Worm (Caenorhabditis elegans) whole organism, L3 larva: ENCODE data around the gene brp-1.
A peak's percentile ranks its signal among the peaks of the same experiment; 100 is the strongest.

ENCODE experiments used
- R02D3.7 ChIP-seq: fragments of 150-350 bp; optimal IDR thresholded peaks from 2 replicates; lab custom pipeline; 2014; ENCODE audit warnings: missing biosample characterization, missing genetic modification characterization
- aly-2 ChIP-seq: fragments of 150-350 bp; optimal IDR thresholded peaks from 2 replicates; lab custom pipeline; 2014; ENCODE audit warnings: missing biosample characterization, missing genetic modification characterization
- ama-1 ChIP-seq: fragments of 150-350 bp; optimal IDR thresholded peaks from 2 replicates; lab custom pipeline; 2018
- ceh-16 ChIP-seq: sonication (generic microtip); optimal IDR thresholded peaks from 2 replicates; lab custom pipeline; 2017; ENCODE audit warnings: missing biosample characterization, missing genetic modification characterization
- ceh-28 ChIP-seq: fragments of 150-350 bp; optimal IDR thresholded peaks from 2 replicates; lab custom pipeline; 2014; ENCODE audit warnings: missing biosample characterization, missing genetic modification reagents, missing genetic modification characterization
- ceh-82 ChIP-seq: fragments of 150-350 bp; optimal IDR thresholded peaks from 2 replicates; lab custom pipeline; 2014; ENCODE audit warnings: missing biosample characterization, missing genetic modification characterization
- ceh-9 ChIP-seq: sonication (generic microtip); optimal IDR thresholded peaks from 2 replicates; lab custom pipeline; 2018; ENCODE audit warnings: missing biosample characterization, missing genetic modification characterization
- egl-27 ChIP-seq: sonication (generic microtip); optimal IDR thresholded peaks from 4 replicates; lab custom pipeline; 2017; ENCODE audit warnings: missing biosample characterization, missing genetic modification reagents, missing genetic modification characterization
- elt-1 ChIP-seq: fragments of 150-350 bp; optimal IDR thresholded peaks from 2 replicates; lab custom pipeline; 2014; ENCODE audit warnings: missing biosample characterization, missing genetic modification characterization
- elt-2 ChIP-seq: sonication (generic microtip); optimal IDR thresholded peaks from 2 replicates; lab custom pipeline; 2016; ENCODE audit warnings: missing genetic modification reagents, mild to moderate bottlenecking, missing genetic modification characterization, missing compliant biosample characterization
- elt-3 ChIP-seq, 3 experiments: fragments of 150-350 bp in 1 of 3; sonication (generic microtip) in 2 of 3; optimal IDR thresholded peaks; 2 replicates in 2 of 3; 4 replicates in 1 of 3; lab custom pipeline; 2014 to 2017; ENCODE audit warnings: missing biosample characterization in 3 of 3, missing genetic modification characterization in 3 of 3
- eor-1 ChIP-seq, 2 experiments: fragments of 150-350 bp; optimal IDR thresholded peaks; 2 replicates each; lab custom pipeline; 2014 to 2018; ENCODE audit warnings: missing biosample characterization in 2 of 2, missing genetic modification characterization in 2 of 2
- fos-1 ChIP-seq: fragments of 150-350 bp; optimal IDR thresholded peaks from 2 replicates; lab custom pipeline; 2014; ENCODE audit warnings: missing biosample characterization, missing genetic modification characterization
- jun-1 ChIP-seq: fragments of 150-350 bp; optimal IDR thresholded peaks from 2 replicates; lab custom pipeline; 2014; ENCODE audit warnings: missing biosample characterization, missing genetic modification reagents, missing genetic modification characterization
- lin-15B ChIP-seq: fragments of 150-350 bp; optimal IDR thresholded peaks from 2 replicates; lab custom pipeline; 2014; ENCODE audit warnings: missing biosample characterization, missing genetic modification characterization
- lin-39 ChIP-seq: fragments of 150-350 bp; optimal IDR thresholded peaks from 2 replicates; lab custom pipeline; 2018; ENCODE audit warnings: missing biosample characterization, missing genetic modification reagents, missing genetic modification characterization
- lsy-12 ChIP-seq: sonication (generic microtip); optimal IDR thresholded peaks from 2 replicates; lab custom pipeline; 2016; ENCODE audit warnings: mild to moderate bottlenecking, missing genetic modification characterization, missing compliant biosample characterization
- nfya-1 ChIP-seq: sonication (generic microtip); optimal IDR thresholded peaks from 2 replicates; lab custom pipeline; 2017; ENCODE audit warnings: missing genetic modification characterization, mild to moderate bottlenecking, missing compliant biosample characterization, antibody characterized with exemption, moderate library complexity; ENCODE audit not compliant: insufficient read depth
- nhr-11 ChIP-seq: fragments of 150-350 bp; optimal IDR thresholded peaks from 2 replicates; lab custom pipeline; 2014; ENCODE audit warnings: missing biosample characterization, missing genetic modification characterization
- nhr-12 ChIP-seq: fragments of 150-350 bp; optimal IDR thresholded peaks from 2 replicates; lab custom pipeline; 2014; ENCODE audit warnings: missing biosample characterization, missing genetic modification characterization
- nhr-23 ChIP-seq: fragments of 150-350 bp; optimal IDR thresholded peaks from 2 replicates; lab custom pipeline; 2014; ENCODE audit warnings: missing biosample characterization, missing genetic modification reagents, missing genetic modification characterization
- nhr-237 ChIP-seq: fragments of 150-350 bp; optimal IDR thresholded peaks from 2 replicates; lab custom pipeline; 2014; ENCODE audit warnings: missing biosample characterization, missing genetic modification characterization
- nhr-25 ChIP-seq: sonication (generic microtip); optimal IDR thresholded peaks from 2 replicates; lab custom pipeline; 2017; ENCODE audit warnings: missing biosample characterization, missing genetic modification characterization
- nhr-28 ChIP-seq: fragments of 150-350 bp; optimal IDR thresholded peaks from 2 replicates; lab custom pipeline; 2014; ENCODE audit warnings: missing biosample characterization, missing genetic modification characterization
- nhr-43 ChIP-seq: sonication (generic microtip); optimal IDR thresholded peaks from 2 replicates; lab custom pipeline; 2016; ENCODE audit warnings: mild to moderate bottlenecking, missing genetic modification characterization, missing compliant biosample characterization; ENCODE audit not compliant: poor library complexity, severe bottlenecking
- nhr-67 ChIP-seq: fragments of 150-350 bp; optimal IDR thresholded peaks from 2 replicates; lab custom pipeline; 2014; ENCODE audit warnings: missing biosample characterization, missing genetic modification characterization
- nhr-76 ChIP-seq: fragments of 150-350 bp; sonication (generic microtip); optimal IDR thresholded peaks from 5 replicates; lab custom pipeline; 2014; ENCODE audit warnings: missing biosample characterization, missing genetic modification characterization
- nhr-77 ChIP-seq: fragments of 150-350 bp; optimal IDR thresholded peaks from 2 replicates; lab custom pipeline; 2014; ENCODE audit warnings: missing biosample characterization, missing genetic modification characterization
- snpc-4 ChIP-seq: fragments of 150-350 bp; optimal IDR thresholded peaks from 2 replicates; lab custom pipeline; 2014; ENCODE audit warnings: missing biosample characterization, missing genetic modification characterization
- tbx-2 ChIP-seq: sonication (generic microtip); optimal IDR thresholded peaks from 2 replicates; lab custom pipeline; 2016; ENCODE audit warnings: mild to moderate bottlenecking, missing genetic modification characterization, missing compliant biosample characterization
- unc-39 ChIP-seq: sonication (generic microtip); optimal IDR thresholded peaks from 4 replicates; lab custom pipeline; 2017; ENCODE audit warnings: missing biosample characterization, missing genetic modification characterization
- unc-62 ChIP-seq: fragments of 150-350 bp; sonication (generic microtip); optimal IDR thresholded peaks from 4 replicates; lab custom pipeline; 2014; ENCODE audit warnings: missing biosample characterization, missing genetic modification reagents, missing genetic modification characterization
- zag-1 ChIP-seq: fragments of 150-350 bp; optimal IDR thresholded peaks from 2 replicates; lab custom pipeline; 2014; ENCODE audit warnings: missing biosample characterization, missing genetic modification characterization
- ztf-11 ChIP-seq: fragments of 150-350 bp; optimal IDR thresholded peaks from 2 replicates; lab custom pipeline; 2014; ENCODE audit warnings: missing biosample characterization, missing genetic modification characterization

The brp-1 gene

ce11 chrIII:12015611-12016010 is 4.7 kb upstream of the brp-1 start:
- TF ChIP-seq ceh-82 (tag; lab: Kevin White, UChicago) (no peak), nhr-23 (tag; lab: Kevin White, UChicago) (peak; percentile 72), nhr-25 (peak; percentile 69)

ce11 chrIII:12017999-12018398 is 2.4 kb upstream of the brp-1 start:
- TF ChIP-seq nhr-25 (peak; percentile 37), fos-1 (tag; lab: Kevin White, UChicago) (no peak), ama-1 (lab: Kevin White, UChicago) (peak; percentile 73)

- no peak for TF ChIP-seq R02D3.7 (tag; lab: Kevin White, UChicago)
- no peak for TF ChIP-seq jun-1 (tag; lab: Kevin White, UChicago)
- no peak for TF ChIP-seq nhr-28 (tag; lab: Kevin White, UChicago)
- no peak for TF ChIP-seq lin-39
- TF ChIP-seq, all 47 proteins: peak for 0
These were observed 1.9 kb downstream of the brp-1 start for ce11 chrIII:12022281-12022680.

- TF ChIP-seq nhr-67 (tag; lab: Kevin White, UChicago) (no peak), lsy-12 (tag; lab: Kevin White, UChicago) (no peak), unc-39 (tag; lab: Kevin White, UChicago) (no peak), ztf-11 (tag; lab: Kevin White, UChicago) (no peak), elt-2 (tag; lab: Kevin White, UChicago) (no peak), nhr-28 (tag; lab: Kevin White, UChicago) (no peak), nhr-23 (tag; lab: Kevin White, UChicago) (no peak), R02D3.7 (tag; lab: Kevin White, UChicago) (no peak), elt-1 (tag; lab: Kevin White, UChicago) (no peak), jun-1 (tag; lab: Kevin White, UChicago) (no peak), nhr-25 (no peak), lin-15B (tag; lab: Kevin White, UChicago) (no peak)
These were observed 8.4 kb downstream of the brp-1 start, which contains the start of gene Y79H2A.12 for ce11 chrIII:12028769-12029168. Gene Y79H2A.12 (minus strand): TSS chrIII:12028869.

DNA sequence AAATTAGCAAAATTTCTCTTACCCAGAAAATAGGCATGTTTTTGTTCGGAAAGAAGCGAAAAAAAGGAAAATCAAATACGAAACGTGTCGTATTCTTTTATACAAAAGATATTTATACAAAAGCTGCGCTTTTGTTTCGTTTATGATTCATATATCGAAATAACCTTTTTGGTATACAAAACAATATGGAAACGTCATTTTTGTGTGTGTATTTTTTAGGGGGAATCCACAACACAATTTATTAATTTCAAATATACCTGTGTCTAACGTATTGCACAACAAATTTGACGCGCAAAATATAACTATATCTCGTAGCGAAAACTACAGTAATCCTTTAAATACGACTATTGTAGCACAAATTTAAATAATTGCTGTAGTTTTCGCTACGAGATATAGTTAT is 10.3 kb downstream of the brp-1 start, which contains the start of gene Y79H2A.2:
Gene Y79H2A.2 (minus strand): TSS at position 101 of the 400 bp plus-strand sequence.
- TF ChIP-seq lsy-12 (tag; lab: Kevin White, UChicago) (no peak), aly-2 (tag; lab: Kevin White, UChicago) (no peak), tbx-2 (tag; lab: Kevin White, UChicago) (no peak), nhr-77 (tag; lab: Kevin White, UChicago) (no peak), unc-62 (GFP tag; lab: Kevin White, UChicago) (no peak), snpc-4 (tag; lab: Kevin White, UChicago) (no peak), egl-27 (tag; lab: Kevin White, UChicago) (no peak), zag-1 (tag; lab: Kevin White, UChicago) (no peak), ceh-82 (tag; lab: Kevin White, UChicago) (no peak)

DNA sequence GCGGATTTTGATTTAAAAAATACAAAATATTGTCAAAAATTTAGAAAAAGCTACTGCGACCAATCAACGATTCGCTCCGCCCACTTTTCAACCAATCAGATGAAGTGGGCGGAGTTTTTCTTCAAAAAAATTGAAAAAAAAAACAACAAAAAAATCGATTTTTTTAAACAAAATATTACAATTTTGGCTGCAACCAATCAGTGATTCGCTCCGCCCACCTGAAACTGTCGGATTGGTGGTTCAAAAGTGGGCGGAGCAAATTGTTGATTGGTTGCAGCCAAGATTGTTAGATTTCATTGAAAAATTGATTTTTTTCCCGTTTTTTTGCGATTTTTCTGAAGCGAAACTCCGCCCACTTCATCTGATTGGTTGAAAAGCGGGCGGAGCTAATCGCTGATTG is 12.9 kb downstream of the brp-1 start:
- peak; percentile 86 for TF ChIP-seq nfya-1
- no peak for TF ChIP-seq ceh-16 (tag; lab: Kevin White, UChicago)

DNA sequence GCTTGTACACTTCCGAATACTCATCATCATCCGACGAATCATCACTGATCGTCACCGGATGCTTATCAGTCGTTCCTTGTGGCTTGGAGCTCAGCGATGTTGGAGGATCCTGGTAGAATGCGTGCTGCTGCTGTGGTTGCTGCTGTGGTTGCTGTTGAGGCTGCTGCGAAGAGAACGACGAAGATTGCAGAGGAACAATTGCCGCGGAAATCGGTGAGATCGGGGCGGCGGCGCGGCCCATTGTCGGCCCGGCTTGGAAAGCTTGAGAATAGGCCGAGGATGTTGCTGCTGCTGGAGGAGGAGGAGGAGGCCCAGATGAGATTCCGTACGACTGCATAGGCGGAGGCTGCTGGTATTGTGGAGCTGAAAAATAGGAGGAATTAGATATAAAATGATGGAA is 14.0 kb downstream of the brp-1 start:
- TF ChIP-seq nhr-76 (tag; lab: Kevin White, UChicago) = no peak
- TF ChIP-seq nhr-43 (tag; lab: Kevin White, UChicago) = no peak
- TF ChIP-seq snpc-4 (tag; lab: Kevin White, UChicago) = no peak
- TF ChIP-seq nhr-237 (tag; lab: Kevin White, UChicago) = no peak
- TF ChIP-seq elt-3 (tag; optimal IDR thresholded peaks at IDR 0.05; lab: Kevin White, UChicago) = no peak
- no peak for TF ChIP-seq R02D3.7 (tag; lab: Kevin White, UChicago)
- no peak for TF ChIP-seq lin-39
- no peak for TF ChIP-seq nhr-77 (tag; lab: Kevin White, UChicago)
- no peak for TF ChIP-seq nhr-11 (tag; lab: Kevin White, UChicago)
- TF ChIP-seq nhr-12 (tag; lab: Kevin White, UChicago) = no peak
- TF ChIP-seq egl-27 (tag; lab: Kevin White, UChicago) = no peak
- TF ChIP-seq unc-62 (GFP tag; lab: Kevin White, UChicago) = no peak
- no peak for TF ChIP-seq ceh-28
- no peak for TF ChIP-seq eor-1 (tag; optimal IDR thresholded peaks at IDR 0.05; lab: Kevin White, UChicago)
- TF ChIP-seq ceh-9 = no peak
- no peak for TF ChIP-seq lsy-12 (tag; lab: Kevin White, UChicago)
